Fruit fly (Drosophila melanogaster) whole organism, embryonic: ENCODE measurements around the gene CG18542.
A peak's percentile ranks its signal among the peaks of the same experiment; 100 is the strongest.

Source experiments
- B-H2 ChIP-seq: fragments of 200-800 bp; sonication (Bioruptor generic); optimal IDR thresholded peaks from 2 replicates; lab custom pipeline; 2018; ENCODE audit warnings: missing biosample characterization, mild to moderate bottlenecking, missing genetic modification characterization
- CG10209 ChIP-seq: fragments of 200-800 bp; sonication (Bioruptor generic); optimal IDR thresholded peaks from 3 replicates; lab custom pipeline; 2017; ENCODE audit warnings: missing biosample characterization, mild to moderate bottlenecking, missing genetic modification characterization, missing genetic modification reagents
- CG10654 ChIP-seq: fragments of 200-800 bp; sonication (Bioruptor generic); optimal IDR thresholded peaks from 2 replicates; lab custom pipeline; 2016; ENCODE audit warnings: missing biosample characterization, missing genetic modification characterization
- CG10979 ChIP-seq: fragments of 200-800 bp; sonication (Bioruptor generic); optimal IDR thresholded peaks from 2 replicates; lab custom pipeline; 2018; ENCODE audit warnings: missing biosample characterization, mild to moderate bottlenecking, missing genetic modification characterization, moderate library complexity
- CG11093 ChIP-seq: fragments of 200-800 bp; sonication (Bioruptor generic); IDR thresholded peaks from 3 replicates; pipeline ENCODE4 v1.3.6; 2022; ENCODE audit warnings: missing biosample characterization, missing genetic modification characterization
- CG11560 ChIP-seq: fragments of 200-800 bp; sonication (Bioruptor generic); IDR thresholded peaks from 3 replicates; pipeline ENCODE4 v1.3.6; 2022; ENCODE audit warnings: missing biosample characterization, missing genetic modification characterization
- CG12104 ChIP-seq: fragments of 200-800 bp; sonication (Bioruptor generic); optimal IDR thresholded peaks from 3 replicates; lab custom pipeline; 2016; ENCODE audit warnings: missing biosample characterization, missing genetic modification characterization
- CG12769 ChIP-seq: fragments of 200-800 bp; sonication (Bioruptor generic); optimal IDR thresholded peaks from 2 replicates; lab custom pipeline; 2019; ENCODE audit warnings: missing biosample characterization, mild to moderate bottlenecking, missing genetic modification characterization, moderate library complexity
- CG13894 ChIP-seq: fragments of 200-800 bp; sonication (Bioruptor generic); optimal IDR thresholded peaks from 3 replicates; lab custom pipeline; 2018; ENCODE audit warnings: missing biosample characterization, mild to moderate bottlenecking, missing genetic modification characterization, moderate library complexity
- CG15601 ChIP-seq: fragments of 200-800 bp; sonication (Bioruptor generic); optimal IDR thresholded peaks from 3 replicates; lab custom pipeline; 2019; ENCODE audit warnings: missing biosample characterization, mild to moderate bottlenecking, missing genetic modification characterization, moderate library complexity
- CG15696 ChIP-seq: fragments of 200-800 bp; sonication (Bioruptor generic); optimal IDR thresholded peaks from 2 replicates; lab custom pipeline; 2019; ENCODE audit warnings: missing biosample characterization, mild to moderate bottlenecking, missing genetic modification characterization, moderate library complexity
- CG17361 ChIP-seq: fragments of 200-800 bp; sonication (Bioruptor generic); IDR thresholded peaks from 3 replicates; pipeline ENCODE4 v1.3.6; 2022; ENCODE audit warnings: missing biosample characterization, missing genetic modification characterization
- CG17912 ChIP-seq: fragments of 200-800 bp; sonication (Bioruptor generic); optimal IDR thresholded peaks from 2 replicates; lab custom pipeline; 2018; ENCODE audit warnings: missing biosample characterization, mild to moderate bottlenecking, missing genetic modification characterization
- CG1832 ChIP-seq: fragments of 200-800 bp; sonication (Bioruptor generic); optimal IDR thresholded peaks from 2 replicates; lab custom pipeline; 2017; ENCODE audit warnings: missing biosample characterization, mild to moderate bottlenecking, missing genetic modification characterization, inconsistent platforms
- CG30403 ChIP-seq: fragments of 200-800 bp; sonication (Bioruptor generic); optimal IDR thresholded peaks from 3 replicates; lab custom pipeline; 2016; ENCODE audit warnings: missing biosample characterization, missing genetic modification characterization
- CG34376 ChIP-seq: fragments of 200-800 bp; sonication (Bioruptor generic); optimal IDR thresholded peaks from 2 replicates; lab custom pipeline; 2018; ENCODE audit warnings: missing biosample characterization, mild to moderate bottlenecking, missing genetic modification characterization
- CG3995 ChIP-seq: fragments of 200-800 bp; sonication (Bioruptor generic); optimal IDR thresholded peaks from 3 replicates; lab custom pipeline; 2016; ENCODE audit warnings: missing biosample characterization, missing genetic modification characterization
- CG4360 ChIP-seq: fragments of 200-800 bp; sonication (Bioruptor generic); IDR thresholded peaks from 2 replicates; pipeline ENCODE4 v1.3.6; 2022; ENCODE audit warnings: missing biosample characterization, missing genetic modification characterization
- CG6254 ChIP-seq: fragments of 200-800 bp; sonication (Bioruptor generic); optimal IDR thresholded peaks from 3 replicates; lab custom pipeline; 2017; ENCODE audit warnings: mild to moderate bottlenecking, missing biosample characterization, missing genetic modification reagents, missing genetic modification characterization
- CG6654 ChIP-seq: fragments of 200-800 bp; sonication (Bioruptor generic); optimal IDR thresholded peaks from 2 replicates; lab custom pipeline; 2017; ENCODE audit warnings: missing biosample characterization, mild to moderate bottlenecking, missing genetic modification characterization
- CG9437 ChIP-seq: fragments of 200-800 bp; sonication (Bioruptor generic); optimal IDR thresholded peaks from 2 replicates; lab custom pipeline; 2018; ENCODE audit warnings: missing biosample characterization, mild to moderate bottlenecking, missing genetic modification characterization
- CG9876 ChIP-seq: fragments of 200-800 bp; sonication (Bioruptor generic); optimal IDR thresholded peaks from 2 replicates; lab custom pipeline; 2016; ENCODE audit warnings: missing biosample characterization, missing genetic modification characterization
- GATAe ChIP-seq: fragments of 200-800 bp; sonication (Bioruptor generic); conservative IDR thresholded peaks from 2 replicates; pipeline ENCODE4 v1.3.6; 2022; ENCODE audit warnings: missing biosample characterization, missing genetic modification characterization
- Gug ChIP-seq: fragments of 200-800 bp; sonication (Bioruptor generic); IDR thresholded peaks from 4 replicates; pipeline ENCODE4 v1.3.6; 2022; ENCODE audit warnings: missing biosample characterization, missing genetic modification characterization
- Hey ChIP-seq: fragments of 200-800 bp; sonication (Bioruptor generic); optimal IDR thresholded peaks from 3 replicates; lab custom pipeline; 2018; ENCODE audit warnings: missing biosample characterization, mild to moderate bottlenecking, missing genetic modification characterization
- HmgD ChIP-seq: fragments of 200-800 bp; sonication (Bioruptor generic); optimal IDR thresholded peaks from 3 replicates; lab custom pipeline; 2016; ENCODE audit warnings: missing biosample characterization, missing genetic modification characterization
- HmgZ ChIP-seq: fragments of 200-800 bp; sonication (Bioruptor generic); optimal IDR thresholded peaks from 2 replicates; lab custom pipeline; 2018; ENCODE audit warnings: missing biosample characterization, mild to moderate bottlenecking, missing genetic modification characterization
- NFAT ChIP-seq: fragments of 200-800 bp; sonication (Bioruptor generic); IDR thresholded peaks from 2 replicates; pipeline ENCODE4 v1.3.6; 2022; ENCODE audit warnings: missing biosample characterization, missing genetic modification characterization
- Nf-YA ChIP-seq: fragments of 200-800 bp; sonication (Bioruptor generic); IDR thresholded peaks from 2 replicates; pipeline ENCODE4 v1.3.6; 2022; ENCODE audit warnings: missing biosample characterization, missing genetic modification characterization
- Pdp1 ChIP-seq, 2 experiments: fragments of 200-800 bp; sonication (Bioruptor generic); optimal IDR thresholded peaks; 3 replicates each; lab custom pipeline; 2016; ENCODE audit warnings: missing biosample characterization in 2 of 2, missing genetic modification characterization in 2 of 2, mild to moderate bottlenecking in 1 of 2, moderate library complexity in 1 of 2
- Tbp ChIP-seq: fragments of >200 bp; optimal IDR thresholded peaks from 2 replicates; lab custom pipeline; 2018; ENCODE audit warnings: missing biosample characterization, missing genetic modification characterization
- Usf ChIP-seq: fragments of 200-800 bp; sonication (Bioruptor generic); optimal IDR thresholded peaks from 2 replicates; lab custom pipeline; 2017; ENCODE audit warnings: missing genotype, missing biosample characterization, missing genetic modification characterization
- Xbp1 ChIP-seq: fragments of 200-800 bp; sonication (Bioruptor generic); optimal IDR thresholded peaks from 3 replicates; lab custom pipeline; 2016; ENCODE audit warnings: missing biosample characterization, mild to moderate bottlenecking, missing genetic modification characterization
- cad ChIP-seq: fragments of >200 bp; optimal IDR thresholded peaks from 2 replicates; lab custom pipeline; 2017; ENCODE audit warnings: missing biosample characterization, missing genetic modification characterization
- danr ChIP-seq: fragments of 200-800 bp; sonication (Bioruptor generic); IDR thresholded peaks from 2 replicates; pipeline ENCODE4 v1.3.6; 2022; ENCODE audit warnings: missing biosample characterization, missing genetic modification characterization
- ftz-f1 ChIP-seq: fragments of 200-800 bp; sonication (Bioruptor generic); optimal IDR thresholded peaks from 2 replicates; lab custom pipeline; 2016; ENCODE audit warnings: missing biosample characterization, missing genetic modification characterization
- gfzf ChIP-seq: fragments of 200-800 bp; sonication (Bioruptor generic); optimal IDR thresholded peaks from 2 replicates; lab custom pipeline; 2016; ENCODE audit warnings: missing biosample characterization, mild to moderate bottlenecking, missing genetic modification characterization, moderate library complexity
- grn ChIP-seq: fragments of 200-800 bp; sonication (Bioruptor generic); optimal IDR thresholded peaks from 3 replicates; lab custom pipeline; 2017; ENCODE audit warnings: missing biosample characterization, missing genetic modification characterization
- hth ChIP-seq: fragments of >200 bp; optimal IDR thresholded peaks from 2 replicates; lab custom pipeline; 2017; ENCODE audit warnings: inconsistent platforms
- lab ChIP-seq: fragments of 200-800 bp; sonication (Bioruptor generic); optimal IDR thresholded peaks from 3 replicates; lab custom pipeline; 2017; ENCODE audit warnings: missing biosample characterization, missing genetic modification characterization, mild to moderate bottlenecking, moderate library complexity, missing genetic modification reagents
- pan ChIP-seq, 4 experiments: fragments of >200 bp in 3 of 4; fragments of 200-800 bp in 1 of 4; sonication (Bioruptor generic) in 1 of 4; optimal IDR thresholded peaks in 3 of 4; IDR thresholded peaks in 1 of 4; 2 replicates each; pipeline versions ENCODE4 v1.3.6 to Lab custom; 2017 to 2022; ENCODE audit warnings: missing biosample characterization in 2 of 4, missing genetic modification characterization in 2 of 4, mixed read lengths in 1 of 4
- peb ChIP-seq: fragments of 200-800 bp; sonication (Bioruptor generic); IDR thresholded peaks from 2 replicates; pipeline ENCODE4 v1.3.6; 2022; ENCODE audit warnings: missing biosample characterization, missing genetic modification characterization
- ranshi ChIP-seq: fragments of 200-800 bp; sonication (Bioruptor generic); IDR thresholded peaks from 2 replicates; pipeline ENCODE4 v1.3.6; 2022; ENCODE audit warnings: missing biosample characterization, missing genetic modification characterization
- sens-2 ChIP-seq: fragments of 200-800 bp; sonication (Bioruptor generic); IDR thresholded peaks from 2 replicates; pipeline ENCODE4 v1.3.6; 2022; ENCODE audit warnings: missing biosample characterization, missing genetic modification characterization
- shn ChIP-seq: fragments of 200-800 bp; sonication (Bioruptor generic); optimal IDR thresholded peaks from 3 replicates; lab custom pipeline; 2016; ENCODE audit warnings: missing biosample characterization, missing genetic modification characterization
- slbo ChIP-seq: fragments of 200-800 bp; sonication (Bioruptor generic); IDR thresholded peaks from 2 replicates; pipeline ENCODE4 v1.3.6; 2022; ENCODE audit warnings: missing biosample characterization, missing genetic modification characterization
- sug ChIP-seq: fragments of 200-800 bp; optimal IDR thresholded peaks from 2 replicates; lab custom pipeline; 2019; ENCODE audit warnings: missing biosample characterization, mild to moderate bottlenecking, missing genetic modification characterization, moderate library complexity
- trem ChIP-seq: fragments of 200-800 bp; optimal IDR thresholded peaks from 3 replicates; lab custom pipeline; 2019; ENCODE audit warnings: missing biosample characterization, mild to moderate bottlenecking, missing genetic modification characterization, moderate library complexity
- vnd ChIP-seq: fragments of 200-800 bp; sonication (Bioruptor generic); IDR thresholded peaks from 3 replicates; pipeline ENCODE4 v1.3.6; 2022; ENCODE audit warnings: missing biosample characterization, missing genetic modification characterization; ENCODE audit not compliant: partially characterized antibody
- wor ChIP-seq: fragments of 200-800 bp; sonication (Bioruptor generic); IDR thresholded peaks from 2 replicates; pipeline ENCODE4 v1.3.6; 2022; ENCODE audit warnings: missing biosample characterization, missing genetic modification characterization

CG18542 gene

DNA sequence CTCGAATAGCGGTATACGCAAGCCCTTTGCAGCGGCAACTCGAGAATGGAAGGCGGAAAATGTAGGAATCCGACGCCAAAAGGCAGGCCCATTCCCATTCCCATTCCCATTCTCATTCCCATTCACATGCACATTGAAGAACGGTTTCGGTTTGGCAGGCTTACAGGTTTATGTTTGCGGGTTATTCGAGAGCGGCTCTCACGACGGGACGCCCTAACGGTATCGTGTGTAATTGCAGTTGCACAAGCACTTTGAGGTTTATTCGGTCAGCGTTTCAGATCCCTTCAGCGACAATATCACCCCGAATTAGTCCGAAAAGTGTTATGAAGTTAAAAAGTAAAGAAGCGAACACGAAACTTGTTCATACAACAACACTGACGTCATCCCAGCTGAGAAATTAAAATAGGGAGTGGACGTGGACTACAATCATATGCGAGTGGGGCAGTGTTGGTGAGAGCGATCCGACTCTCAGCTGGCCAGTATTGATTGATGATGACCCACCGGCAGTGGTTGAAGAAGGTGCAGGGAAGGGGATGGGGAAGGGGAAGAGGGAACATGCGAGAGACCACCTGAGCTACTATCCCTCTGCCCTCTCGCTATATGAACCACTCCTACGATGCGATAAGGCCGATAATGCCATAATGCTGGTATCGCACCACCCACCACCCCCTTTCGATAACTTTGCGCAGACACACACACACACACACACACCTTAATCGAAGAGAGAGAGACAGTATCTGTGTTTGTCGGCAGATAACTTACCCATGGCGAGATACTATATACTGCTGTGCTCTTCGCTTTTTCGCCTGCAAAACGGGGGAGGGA lies 18.8 kb downstream of the CG18542 start (continued):
- TF ChIP-seq shn (GFP tag; lab: Kevin White, UChicago) (no peak), CG11093 (GFP tag; lab: Robert Waterston, UW) (no peak), CG6254 (GFP tag; lab: Kevin White, UChicago) (no peak), ftz-f1 (GFP tag; lab: Kevin White, UChicago) (no peak), trem (tag; lab: Kevin White, UChicago) (no peak), CG15601 (tag; lab: Kevin White, UChicago) (no peak), GATAe (GFP tag; lab: Robert Waterston, UW) (no peak), wor (no peak), CG3995 (GFP tag; lab: Kevin White, UChicago) (no peak), sug (tag; lab: Kevin White, UChicago) (peak; percentile 89), CG30403 (GFP tag; lab: Kevin White, UChicago) (no peak), gfzf (GFP tag; lab: Kevin White, UChicago) (no peak), Nf-YA (GFP tag; lab: Robert Waterston, UW) (no peak), HmgD (no peak), Xbp1 (no peak), peb (GFP tag; lab: Robert Waterston, UW) (no peak), Usf (GFP tag; lab: Kevin White, UChicago) (no peak), CG13894 (tag; lab: Kevin White, UChicago) (peak; percentile 83), CG10654 (GFP tag; lab: Kevin White, UChicago) (no peak), CG11560 (tag; lab: Robert Waterston, UW) (no peak), NFAT (GFP tag; lab: Robert Waterston, UW) (no peak), sens-2 (GFP tag; lab: Robert Waterston, UW) (no peak), grn (GFP tag; lab: Kevin White, UChicago) (peak; percentile 98), danr (no peak), hth (no peak), CG10979 (tag; lab: Kevin White, UChicago) (no peak), CG9437 (GFP tag; lab: Kevin White, UChicago) (no peak), slbo (no peak), CG15696 (no peak), B-H2 (GFP tag; lab: Kevin White, UChicago) (peak; percentile 58), CG10209 (no peak), CG17912 (GFP tag; lab: Kevin White, UChicago) (no peak), CG34376 (GFP tag; lab: Kevin White, UChicago) (peak; percentile 96), CG6654 (no peak), Hey (tag; lab: Kevin White, UChicago) (peak; percentile 58), Gug (GFP tag; lab: Robert Waterston, UW) (no peak), CG4360 (GFP tag; lab: Robert Waterston, UW) (no peak), lab (GFP tag; lab: Kevin White, UChicago) (peak; percentile 92), vnd (GFP tag; lab: Robert Waterston, UW) (no peak), Pdp1 (GFP tag; optimal IDR thresholded peaks at IDR 0.05; lab: Kevin White, UChicago) (peak in 1 of 2 experiments; percentile 82), CG12769 (tag; lab: Kevin White, UChicago) (peak; percentile 86), CG1832 (GFP tag; lab: Kevin White, UChicago) (no peak), HmgZ (peak; percentile 82), Tbp (no peak), pan (optimal IDR thresholded peaks at IDR 0.05; lab: Kevin White, UChicago) (no peak), pan (GFP tag; optimal IDR thresholded peaks at IDR 0.05 in 1 of 2, IDR thresholded peaks at IDR 0.05 in 1 of 2) (no peak), ranshi (no peak), CG17361 (GFP tag; lab: Robert Waterston, UW) (no peak), CG12104 (GFP tag; lab: Kevin White, UChicago) (no peak), cad (GFP tag; lab: Kevin White, UChicago) (no peak), CG9876 (GFP tag; lab: Kevin White, UChicago) (no peak)
